Worm (Caenorhabditis elegans): ENCODE measurements around the gene isp-1.
A peak's percentile ranks its signal among the peaks of the same experiment; 100 is the strongest.

Gene isp-1

ce11 chrIV:8136005-8136512, at the start of gene isp-1, which contains the start of gene islo-1:
Gene isp-1 (minus strand): TSS chrIV:8136055.
Gene islo-1 (plus strand): TSS chrIV:8136389.
- TF ChIP-seq attf-4 (tag; optimal IDR thresholded peaks at IDR 0.05) (no peak), ztf-11 (tag; optimal IDR thresholded peaks at IDR 0.05) (no peak), ceh-82 (tag; optimal IDR thresholded peaks at IDR 0.05) (no peak), madf-9 (GFP tag; conservative IDR thresholded peaks at IDR 0.05) (no peak), ceh-62 (tag; optimal IDR thresholded peaks at IDR 0.05) (no peak), nhr-41 (GFP tag; IDR thresholded peaks at IDR 0.05) (no peak), lir-3 (tag; optimal IDR thresholded peaks at IDR 0.05) (no peak), hif-1 (tag; optimal IDR thresholded peaks at IDR 0.05) (no peak), lsy-2 (tag; optimal IDR thresholded peaks at IDR 0.05) (peak in 1 of 2 experiments; percentile 61), dve-1 (tag; optimal IDR thresholded peaks at IDR 0.05; ENCODE audit: insufficient read depth) (peak; percentile 57), ZK546.5 (tag; optimal IDR thresholded peaks at IDR 0.05) (no peak), Y48G9A.11 (GFP tag; IDR thresholded peaks at IDR 0.05) (no peak), zip-2 (tag; optimal IDR thresholded peaks at IDR 0.05) (no peak), unc-130 (GFP tag; optimal IDR thresholded peaks at IDR 0.05) (peak; percentile 35), rbr-2 (tag; optimal IDR thresholded peaks at IDR 0.05) (peak; percentile 29), unc-39 (tag; optimal IDR thresholded peaks at IDR 0.05) (no peak), T26A8.4 (GFP tag; IDR thresholded peaks at IDR 0.05) (no peak), ceh-28 (tag; optimal IDR thresholded peaks at IDR 0.05) (no peak), R02D3.7 (tag; optimal IDR thresholded peaks at IDR 0.05) (no peak), zag-1 (tag; optimal IDR thresholded peaks at IDR 0.05) (no peak), pqm-1 (tag; optimal IDR thresholded peaks at IDR 0.05) (no peak), nhr-102 (tag; optimal IDR thresholded peaks at IDR 0.05) (no peak), nhr-6 (tag; optimal IDR thresholded peaks at IDR 0.05) (peak; percentile 63), sdz-12 (GFP tag; optimal IDR thresholded peaks at IDR 0.05) (no peak), nhr-28 (tag; optimal IDR thresholded peaks at IDR 0.05) (peak; percentile 32), Y105C5A.15 (GFP tag; IDR thresholded peaks at IDR 0.05) (no peak), spr-1 (tag; optimal IDR thresholded peaks at IDR 0.05) (no peak), mep-1 (tag; optimal IDR thresholded peaks at IDR 0.05) (peak; percentile 69), tag-97 (GFP tag; IDR thresholded peaks at IDR 0.05) (no peak), ceh-44 (GFP tag; IDR thresholded peaks at IDR 0.05) (no peak), lin-29 (GFP tag; IDR thresholded peaks at IDR 0.05) (no peak), saeg-2 (GFP tag; IDR thresholded peaks at IDR 0.05) (no peak), ces-1 (GFP tag; optimal IDR thresholded peaks at IDR 0.05) (no peak), dmd-9 (GFP tag; IDR thresholded peaks at IDR 0.05) (no peak), ctbp-1 (GFP tag; IDR thresholded peaks at IDR 0.05) (no peak), lin-38 (GFP tag; IDR thresholded peaks at IDR 0.05) (peak; percentile 91), duxl-1 (tag; optimal IDR thresholded peaks at IDR 0.05; ENCODE audit: poor library complexity) (no peak), jun-1 (tag; optimal IDR thresholded peaks at IDR 0.05) (no peak), ama-1 (optimal IDR thresholded peaks at IDR 0.05) (peak; percentile 75), lin-1 (GFP tag; IDR thresholded peaks at IDR 0.05) (no peak), pha-4 (GFP tag; IDR thresholded peaks at IDR 0.05) (no peak), pha-4 (tag; optimal IDR thresholded peaks at IDR 0.05) (peak; percentile 35), aha-1 (tag) (peak; percentile 91), hlh-30 (tag; optimal IDR thresholded peaks at IDR 0.05; ENCODE audit: insufficient read depth) (peak; percentile 82), egl-43 (GFP tag; IDR thresholded peaks at IDR 0.05) (no peak), F44E2.7 (GFP tag; IDR thresholded peaks at IDR 0.05) (no peak), T20F7.1 (GFP tag; optimal IDR thresholded peaks at IDR 0.05) (no peak), dmd-6 (GFP tag; IDR thresholded peaks at IDR 0.05) (no peak), lin-39 (tag; optimal IDR thresholded peaks at IDR 0.05) (no peak), daf-19 (GFP tag; conservative IDR thresholded peaks at IDR 0.05) (no peak), vab-7 (GFP tag; IDR thresholded peaks at IDR 0.05) (no peak), nhr-111 (GFP tag; optimal IDR thresholded peaks at IDR 0.05) (no peak)

All from whole organism, L4 larva.